Worm (Caenorhabditis elegans) whole organism, L4 larva: ENCODE results near the gene F09F9.5.
A peak's percentile ranks its signal among the peaks of the same experiment; 100 is the strongest.

Experiments used
- D1046.2 ChIP-seq: fragments of 200-800 bp; sonication (Bioruptor generic); IDR thresholded peaks from 2 replicates; pipeline ENCODE4 v1.3.6; 2022; ENCODE audit warnings: missing genetic modification characterization, missing compliant biosample characterization
- F26F4.8 ChIP-seq: fragments of 200-800 bp; sonication (Bioruptor generic); conservative IDR thresholded peaks from 2 replicates; pipeline ENCODE4 v1.3.6; 2022; ENCODE audit warnings: missing genetic modification characterization, missing compliant biosample characterization
- F49E8.2 ChIP-seq: sonication (generic microtip); optimal IDR thresholded peaks from 2 replicates; lab custom pipeline; 2016; ENCODE audit warnings: missing compliant biosample characterization, mild to moderate bottlenecking, missing genetic modification characterization, borderline replicate concordance
- T26A8.4 ChIP-seq: fragments of 200-800 bp; sonication (Bioruptor generic); IDR thresholded peaks from 2 replicates; pipeline ENCODE4 v1.3.6; 2022; ENCODE audit warnings: missing genetic modification characterization, missing compliant biosample characterization
- Y105C5A.15 ChIP-seq: fragments of 200-800 bp; sonication (Bioruptor generic); IDR thresholded peaks from 2 replicates; pipeline ENCODE4 v1.3.6; 2022; ENCODE audit warnings: missing genetic modification characterization, missing compliant biosample characterization
- Y75B8A.6 ChIP-seq: fragments of 200-800 bp; sonication (Bioruptor generic); IDR thresholded peaks from 2 replicates; pipeline ENCODE4 v1.3.6; 2022; ENCODE audit warnings: missing genetic modification reagents, missing genetic modification characterization, missing compliant biosample characterization
- aha-1 ChIP-seq: fragments of 150-350 bp; peaks from one replicate; lab custom pipeline; 2014; ENCODE audit warnings: missing biosample characterization, missing genetic modification characterization
- ceh-20 ChIP-seq: fragments of 200-800 bp; sonication (Bioruptor generic); IDR thresholded peaks from 2 replicates; pipeline ENCODE4 v1.3.6; 2022; ENCODE audit warnings: missing genetic modification reagents, missing genetic modification characterization, missing compliant biosample characterization
- ces-1 ChIP-seq: fragments of 150-350 bp; sonication (generic microtip); optimal IDR thresholded peaks from 4 replicates; lab custom pipeline; 2014; ENCODE audit warnings: missing biosample characterization, missing genetic modification reagents, missing genetic modification characterization
- ctbp-1 ChIP-seq: fragments of 200-800 bp; sonication (Bioruptor generic); IDR thresholded peaks from 2 replicates; pipeline ENCODE4 v1.3.6; 2022; ENCODE audit warnings: missing genetic modification reagents, missing genetic modification characterization, missing compliant biosample characterization
- daf-12 ChIP-seq: fragments of 150-350 bp; optimal IDR thresholded peaks from 2 replicates; lab custom pipeline; 2014; ENCODE audit warnings: missing biosample characterization, missing genetic modification reagents, missing genetic modification characterization
- daf-16 ChIP-seq, 3 experiments: sonication (generic microtip); optimal IDR thresholded peaks; 2 replicates each; lab custom pipeline; 2016 to 2017; ENCODE audit warnings: missing genetic modification characterization in 3 of 3, missing genetic modification reagents in 3 of 3, mild to moderate bottlenecking in 2 of 3, missing compliant biosample characterization in 2 of 3, missing biosample characterization in 1 of 3, moderate library complexity in 1 of 3
- dmd-6 ChIP-seq: fragments of 200-800 bp; sonication (Bioruptor generic); IDR thresholded peaks from 2 replicates; pipeline ENCODE4 v1.3.6; 2022; ENCODE audit warnings: missing genetic modification reagents, missing genetic modification characterization, missing compliant biosample characterization
- dve-1 ChIP-seq: sonication (generic microtip); optimal IDR thresholded peaks from 2 replicates; lab custom pipeline; 2017; ENCODE audit warnings: antibody characterized with exemption, mild to moderate bottlenecking, missing genetic modification characterization, missing compliant biosample characterization; ENCODE audit not compliant: insufficient read depth
- hif-1 ChIP-seq, 2 experiments: sonication (generic microtip); optimal IDR thresholded peaks; 2 replicates each; lab custom pipeline; 2016 to 2017; ENCODE audit warnings: missing compliant biosample characterization in 2 of 2, missing genetic modification characterization in 2 of 2, missing genetic modification reagents in 2 of 2, missing genotype in 2 of 2, mild to moderate bottlenecking in 1 of 2
- hlh-11 ChIP-seq: fragments of 200-800 bp; sonication (Bioruptor generic); optimal IDR thresholded peaks from 2 replicates; lab custom pipeline; 2018; ENCODE audit warnings: mild to moderate bottlenecking, missing genetic modification characterization, missing compliant biosample characterization
- hlh-30 ChIP-seq: sonication (generic microtip); optimal IDR thresholded peaks from 2 replicates; lab custom pipeline; 2017; ENCODE audit warnings: antibody characterized with exemption, mild to moderate bottlenecking, missing genetic modification characterization, missing compliant biosample characterization; ENCODE audit not compliant: insufficient read depth
- lin-1 ChIP-seq: fragments of 200-800 bp; sonication (Bioruptor generic); IDR thresholded peaks from 2 replicates; pipeline ENCODE4 v1.3.6; 2022; ENCODE audit warnings: missing genetic modification reagents, missing genetic modification characterization, missing compliant biosample characterization
- lin-38 ChIP-seq: fragments of 200-800 bp; sonication (Bioruptor generic); IDR thresholded peaks from 2 replicates; pipeline ENCODE4 v1.3.6; 2022; ENCODE audit warnings: missing genetic modification reagents, missing genetic modification characterization, missing compliant biosample characterization
- lsy-2 ChIP-seq, 2 experiments: fragments of 150-350 bp in 1 of 2; sonication (generic microtip) in 1 of 2; optimal IDR thresholded peaks; 2 replicates each; lab custom pipeline; 2014 to 2017; ENCODE audit warnings: missing biosample characterization in 2 of 2, missing genetic modification characterization in 2 of 2
- mdl-1 ChIP-seq, 2 experiments: fragments of 150-350 bp in 1 of 2; sonication (generic microtip) in 1 of 2; optimal IDR thresholded peaks; 2 replicates each; lab custom pipeline; 2014 to 2017; ENCODE audit warnings: missing biosample characterization in 2 of 2, missing genetic modification characterization in 2 of 2
- mep-1 ChIP-seq: fragments of 150-350 bp; sonication (generic microtip); optimal IDR thresholded peaks from 3 replicates; lab custom pipeline; 2014; ENCODE audit warnings: missing biosample characterization, missing genetic modification characterization
- mxl-3 ChIP-seq: fragments of 200-800 bp; sonication (Bioruptor generic); optimal IDR thresholded peaks from 2 replicates; lab custom pipeline; 2018; ENCODE audit warnings: mild to moderate bottlenecking, missing genetic modification characterization, missing compliant biosample characterization
- nhr-102 ChIP-seq: sonication (generic microtip); optimal IDR thresholded peaks from 2 replicates; lab custom pipeline; 2016; ENCODE audit warnings: mild to moderate bottlenecking, missing genetic modification characterization, moderate library complexity, missing compliant biosample characterization
- nhr-28 ChIP-seq: fragments of 150-350 bp; optimal IDR thresholded peaks from 2 replicates; lab custom pipeline; 2014; ENCODE audit warnings: missing biosample characterization, missing genetic modification characterization
- nhr-42 ChIP-seq: fragments of 200-800 bp; sonication (Bioruptor generic); IDR thresholded peaks from 2 replicates; pipeline ENCODE4 v1.3.6; 2022; ENCODE audit warnings: missing genetic modification characterization, missing compliant biosample characterization
- nhr-48 ChIP-seq: sonication (generic microtip); optimal IDR thresholded peaks from 2 replicates; lab custom pipeline; 2016; ENCODE audit warnings: mild to moderate bottlenecking, missing genetic modification characterization, missing compliant biosample characterization
- nhr-77 ChIP-seq: fragments of 150-350 bp; optimal IDR thresholded peaks from 2 replicates; lab custom pipeline; 2014; ENCODE audit warnings: missing biosample characterization, missing genetic modification characterization
- php-3 ChIP-seq: fragments of 200-800 bp; sonication (Bioruptor generic); IDR thresholded peaks from 2 replicates; pipeline ENCODE4 v1.3.6; 2022; ENCODE audit warnings: missing genetic modification reagents, missing genetic modification characterization, missing compliant biosample characterization
- pqm-1 ChIP-seq: sonication (generic microtip); optimal IDR thresholded peaks from 2 replicates; lab custom pipeline; 2017; ENCODE audit warnings: missing biosample characterization, missing genetic modification characterization
- rbr-2 ChIP-seq: sonication (generic microtip); optimal IDR thresholded peaks from 2 replicates; lab custom pipeline; 2016; ENCODE audit warnings: missing genotype, missing genetic modification characterization, missing compliant biosample characterization
- skn-1 ChIP-seq: fragments of 150-350 bp; optimal IDR thresholded peaks from 2 replicates; lab custom pipeline; 2014; ENCODE audit warnings: missing biosample characterization, missing genetic modification characterization
- snpc-4 ChIP-seq: fragments of 150-350 bp; optimal IDR thresholded peaks from 2 replicates; lab custom pipeline; 2014; ENCODE audit warnings: missing biosample characterization, missing genetic modification characterization
- spr-3 ChIP-seq: fragments of 200-800 bp; sonication (Bioruptor generic); optimal IDR thresholded peaks from 2 replicates; lab custom pipeline; 2018; ENCODE audit warnings: mild to moderate bottlenecking, missing genetic modification characterization, missing compliant biosample characterization
- tra-1 ChIP-seq: fragments of 200-800 bp; sonication (Bioruptor generic); IDR thresholded peaks from 2 replicates; pipeline ENCODE4 v1.3.6; 2022; ENCODE audit warnings: missing genetic modification reagents, missing genetic modification characterization, missing compliant biosample characterization
- unc-62 ChIP-seq, 3 experiments: fragments of 150-350 bp in 1 of 3; sonication (generic microtip); optimal IDR thresholded peaks in 2 of 3; peaks in 1 of 3; 1 replicate in 1 of 3; 2 replicates in 2 of 3; lab custom pipeline; 2014 to 2017; ENCODE audit warnings: missing biosample characterization in 3 of 3, missing genetic modification characterization in 3 of 3, missing genetic modification reagents in 3 of 3, missing genotype in 1 of 3
- vab-7 ChIP-seq: fragments of 200-800 bp; sonication (Bioruptor generic); IDR thresholded peaks from 2 replicates; pipeline ENCODE4 v1.3.6; 2022; ENCODE audit warnings: missing genetic modification reagents, missing genetic modification characterization, missing compliant biosample characterization
- zfp-3 ChIP-seq: fragments of 200-800 bp; sonication (Bioruptor generic); conservative IDR thresholded peaks from 2 replicates; pipeline ENCODE4 v1.3.6; 2022; ENCODE audit warnings: missing genetic modification reagents, missing genetic modification characterization, missing compliant biosample characterization
- zip-11 ChIP-seq: fragments of 200-800 bp; sonication (Bioruptor generic); IDR thresholded peaks from 2 replicates; pipeline ENCODE4 v1.3.6; 2022; ENCODE audit warnings: missing genetic modification characterization, missing compliant biosample characterization

Gene F09F9.5

DNA sequence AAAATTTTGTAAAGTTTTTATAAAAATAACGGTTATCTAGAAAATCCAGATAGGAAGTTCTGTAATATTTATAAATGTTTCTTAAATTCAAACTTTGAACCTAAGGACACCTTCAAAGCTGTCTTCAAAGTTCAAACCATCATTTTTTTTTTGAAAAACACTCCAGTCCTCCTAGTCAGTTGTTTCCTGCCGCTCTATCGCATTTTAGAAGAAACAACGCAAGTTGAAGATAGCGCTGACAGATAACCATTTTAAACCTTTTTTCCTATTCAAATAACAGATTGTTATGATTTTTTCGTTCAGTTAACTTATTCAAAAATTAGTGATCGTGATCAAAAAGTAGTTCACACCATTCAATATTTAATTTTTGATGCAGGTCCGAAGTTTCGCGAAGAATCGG lies 15.7 kb downstream of the F09F9.5 start:
- no peak for TF ChIP-seq spr-3 (GFP tag; lab: Kevin White, UChicago)
- TF ChIP-seq nhr-28 (tag; lab: Kevin White, UChicago) = peak; percentile 37
- TF ChIP-seq dve-1 (tag; lab: Kevin White, UChicago) = peak; percentile 21
- no peak for TF ChIP-seq F49E8.2 (tag; lab: Kevin White, UChicago)
- TF ChIP-seq pqm-1 (tag; lab: Kevin White, UChicago) = peak; percentile 70
- TF ChIP-seq nhr-48 (tag; lab: Kevin White, UChicago) = no peak
- TF ChIP-seq nhr-42 (GFP tag; lab: Robert Waterston, UW) = no peak
- no peak for TF ChIP-seq daf-16 (GFP tag; optimal IDR thresholded peaks at IDR 0.05; lab: Kevin White, UChicago)
- TF ChIP-seq daf-16 (tag; optimal IDR thresholded peaks at IDR 0.05; lab: Kevin White, UChicago) = peak; percentile 27
- no peak for TF ChIP-seq skn-1 (tag; lab: Kevin White, UChicago)
- no peak for TF ChIP-seq Y75B8A.6

DNA sequence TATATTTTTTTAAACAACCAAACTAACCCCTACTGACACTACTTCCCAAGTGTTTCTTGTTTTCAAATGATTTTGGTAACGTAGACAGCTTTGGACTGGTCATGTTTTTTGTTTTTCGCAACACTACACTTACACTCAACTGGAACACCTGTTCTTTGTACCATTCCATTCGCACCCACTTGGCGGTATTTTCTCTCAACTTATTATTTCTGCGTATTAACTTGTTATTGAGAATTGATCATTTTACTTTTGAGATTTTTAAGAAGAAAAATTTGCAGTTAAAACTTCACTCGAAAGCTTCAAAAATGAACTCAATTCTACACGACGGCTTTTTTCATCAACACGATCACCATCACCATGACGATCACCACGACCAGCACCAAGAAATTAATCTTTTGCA lies 17.1 kb downstream of the F09F9.5 start, which contains the start of gene ZK470.2:
ZK470.2 (plus strand) TSS at position 301 of the 400 bp plus-strand sequence.
- TF ChIP-seq unc-62 (GFP tag; optimal IDR thresholded peaks at IDR 0.05 in 1 of 2; lab: Kevin White, UChicago) = peak in 1 of 2 experiments; percentile 72
- TF ChIP-seq unc-62 (tag; optimal IDR thresholded peaks at IDR 0.05; lab: Kevin White, UChicago) = no peak
- TF ChIP-seq zfp-3 (GFP tag; lab: Robert Waterston, UW) = no peak

DNA sequence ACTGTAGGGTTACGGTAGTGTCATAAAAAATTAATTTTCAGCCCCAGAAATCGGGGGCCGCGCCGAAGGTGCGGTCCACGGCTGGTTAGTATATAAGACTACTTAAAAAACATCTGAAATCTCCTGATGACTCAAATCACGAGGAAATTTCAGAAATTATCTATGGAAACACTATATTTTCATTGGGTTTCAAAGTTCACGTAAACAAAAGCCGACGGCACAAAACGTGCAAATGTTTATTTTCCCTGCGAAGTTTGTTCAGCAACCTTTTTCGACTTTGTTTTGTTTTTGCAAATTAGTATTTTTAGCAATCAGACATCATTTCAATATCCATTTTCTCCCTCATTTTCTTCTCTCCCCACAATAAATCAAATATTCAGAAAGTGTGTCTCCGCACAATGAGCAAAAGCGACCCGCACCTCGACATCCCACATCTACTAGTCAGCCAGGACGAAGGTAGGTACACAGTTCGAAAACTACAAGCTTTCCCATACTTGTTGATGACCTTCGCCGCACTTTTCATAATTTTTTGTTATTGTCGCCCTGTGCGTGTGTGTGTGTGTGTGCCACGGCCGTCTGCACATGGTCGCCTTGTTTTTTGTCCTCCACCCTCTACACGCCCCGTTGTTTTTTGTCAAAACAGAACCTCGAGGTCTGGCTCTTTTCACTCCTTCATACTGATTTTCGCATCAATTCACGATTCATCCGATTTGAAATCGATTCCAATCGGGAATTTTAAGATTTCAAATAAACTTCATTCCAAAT lies 19.0 kb downstream of the F09F9.5 start:
- TF ChIP-seq T26A8.4 (0 out of 2 replicates have a peak, but pooled peaks have one; percentile 8), daf-16 (GFP tag; optimal IDR thresholded peaks at IDR 0.05; lab: Kevin White, UChicago) (no peak), daf-16 (tag; optimal IDR thresholded peaks at IDR 0.05; lab: Kevin White, UChicago) (peak; percentile 53), mep-1 (tag; lab: Kevin White, UChicago) (no peak), ces-1 (GFP tag; lab: Kevin White, UChicago) (no peak), aha-1 (tag; lab: Kevin White, UChicago) (peak; percentile 93), hlh-11 (tag; lab: Kevin White, UChicago) (peak; percentile 12), mxl-3 (peak; percentile 46), snpc-4 (tag; lab: Kevin White, UChicago) (no peak), nhr-42 (GFP tag; lab: Robert Waterston, UW) (0 out of 2 replicates have a peak, but pooled peaks have one; percentile 17), hlh-30 (peak; percentile 63), mdl-1 (tag; optimal IDR thresholded peaks at IDR 0.05; lab: Kevin White, UChicago) (peak in 1 of 2 experiments; percentile 43), vab-7 (no peak)

DNA sequence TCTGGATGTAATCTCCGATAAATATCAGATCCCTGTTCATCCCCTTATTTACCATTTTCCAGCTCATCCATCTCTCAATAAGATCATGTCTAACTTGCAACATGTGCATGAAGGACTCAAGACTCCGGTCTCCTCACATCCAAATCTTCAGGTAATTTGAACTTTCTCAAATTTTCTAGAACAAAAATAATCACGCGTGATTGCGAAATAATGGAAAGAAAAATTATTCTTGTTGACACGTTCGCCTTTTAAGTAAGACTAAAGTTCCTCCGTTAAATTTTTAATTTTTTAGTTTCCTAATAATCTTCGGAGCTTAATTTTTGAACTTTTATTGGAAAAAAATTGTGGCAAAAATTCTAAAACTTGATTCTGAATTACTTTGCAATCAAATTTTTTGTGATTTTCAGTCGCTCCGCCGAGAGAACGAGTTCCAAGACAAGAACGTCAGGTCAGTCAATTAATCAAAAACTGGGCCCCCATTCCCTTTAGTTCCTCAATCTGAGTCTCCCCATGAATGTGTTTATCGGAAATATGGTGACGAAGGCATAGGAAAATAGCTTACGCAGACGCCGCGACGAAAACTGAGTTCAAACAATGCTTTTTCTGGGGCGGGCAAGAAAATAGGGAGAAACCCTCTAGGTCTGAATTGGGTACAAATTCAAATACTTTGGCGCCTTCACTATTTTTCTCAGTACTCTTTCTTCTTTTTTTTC lies 19.9 kb downstream of the F09F9.5 start:
- 0 out of 2 replicates have a peak, but pooled peaks have one; percentile 9 for TF ChIP-seq lin-1 (GFP tag; lab: Robert Waterston, UW)
- TF ChIP-seq nhr-77 = peak; percentile 49
- TF ChIP-seq nhr-48 (tag; lab: Kevin White, UChicago) = peak; percentile 55
- peak; percentile 40; the same call in 1 of the 2 replicates for TF ChIP-seq lin-38 (GFP tag; lab: Robert Waterston, UW)
- no peak for TF ChIP-seq D1046.2 (GFP tag; lab: Robert Waterston, UW)
- TF ChIP-seq php-3 (GFP tag; lab: Robert Waterston, UW) = no peak
- TF ChIP-seq zip-11 (GFP tag; lab: Robert Waterston, UW) = no peak
- TF ChIP-seq aha-1 (tag; lab: Kevin White, UChicago) = peak; percentile 29
- peak; percentile 53 for TF ChIP-seq rbr-2 (tag; lab: Kevin White, UChicago)
- no peak for TF ChIP-seq nhr-102
- no peak for TF ChIP-seq Y105C5A.15
- TF ChIP-seq daf-12 (tag; lab: Kevin White, UChicago) = no peak
- peak; percentile 59 for TF ChIP-seq ctbp-1
- TF ChIP-seq snpc-4 (tag; lab: Kevin White, UChicago) = no peak
- peak in 1 of 2 experiments; percentile 9 for TF ChIP-seq daf-16 (GFP tag; optimal IDR thresholded peaks at IDR 0.05; lab: Kevin White, UChicago)
- TF ChIP-seq daf-16 (tag; optimal IDR thresholded peaks at IDR 0.05; lab: Kevin White, UChicago) = peak; percentile 51
- no peak for TF ChIP-seq skn-1 (tag; lab: Kevin White, UChicago)
- no peak for TF ChIP-seq tra-1
- peak in 1 of 2 experiments; percentile 56 for TF ChIP-seq hif-1 (tag; optimal IDR thresholded peaks at IDR 0.05; lab: Kevin White, UChicago)
- TF ChIP-seq ces-1 (GFP tag; lab: Kevin White, UChicago) = no peak
- peak; percentile 30 for TF ChIP-seq dve-1 (tag; lab: Kevin White, UChicago)
- TF ChIP-seq dmd-6 (GFP tag; lab: Robert Waterston, UW) = peak; percentile 45
- TF ChIP-seq ceh-20 (GFP tag; lab: Robert Waterston, UW) = 0 out of 2 replicates have a peak, but pooled peaks have one; percentile 10
- TF ChIP-seq mxl-3 = peak; percentile 12
- no peak for TF ChIP-seq F26F4.8 (GFP tag; lab: Robert Waterston, UW)
- TF ChIP-seq lsy-2 (tag; optimal IDR thresholded peaks at IDR 0.05; lab: Kevin White, UChicago) = peak in 1 of 2 experiments; percentile 21
